Worm (Caenorhabditis elegans): Measurements from ENCODE around the gene M02B7.7.

The M02B7.7 gene

DNA sequence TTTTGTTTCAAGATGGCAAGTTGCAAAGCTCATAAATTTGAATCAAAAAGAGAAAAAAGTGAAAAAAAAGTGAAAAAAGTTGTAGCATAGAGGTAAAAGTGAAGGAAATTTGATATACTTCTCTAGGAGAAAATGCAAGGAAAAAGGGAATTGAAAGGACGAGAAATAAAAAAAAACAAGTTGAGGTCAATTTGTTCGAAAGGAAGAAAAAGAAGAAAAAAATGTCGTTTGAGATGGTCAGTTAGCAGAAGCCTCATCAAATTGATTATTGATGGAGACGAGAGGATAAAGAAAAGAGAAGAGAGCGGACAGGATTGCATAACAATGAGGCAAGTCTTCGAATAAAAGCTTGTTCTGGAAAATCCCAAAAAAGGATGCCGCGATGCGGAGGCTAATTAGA is 13.1 kb upstream of the M02B7.7 start:
- peak; percentile 47 for TF ChIP-seq aha-1 (tag)
- TF ChIP-seq dpl-1 (GFP tag; optimal IDR thresholded peaks at IDR 0.05): no peak
- TF ChIP-seq unc-62 (GFP tag; optimal IDR thresholded peaks at IDR 0.05 in 1 of 2): peak in 1 of 2 experiments; percentile 58
- no peak for TF ChIP-seq unc-62 (tag; optimal IDR thresholded peaks at IDR 0.05)
- no peak for TF ChIP-seq Y48G9A.11 (GFP tag; IDR thresholded peaks at IDR 0.05)
- TF ChIP-seq pha-4 (GFP tag; IDR thresholded peaks at IDR 0.05): no peak
- no peak for TF ChIP-seq pha-4 (tag; optimal IDR thresholded peaks at IDR 0.05)
- TF ChIP-seq ceh-82 (tag; optimal IDR thresholded peaks at IDR 0.05): no peak
- peak; percentile 81 for TF ChIP-seq fkh-10 (GFP tag; optimal IDR thresholded peaks at IDR 0.05)

- TF ChIP-seq nhr-28 (tag; optimal IDR thresholded peaks at IDR 0.05) (peak; percentile 61), ctbp-1 (GFP tag; IDR thresholded peaks at IDR 0.05) (no peak), nhr-77 (tag; optimal IDR thresholded peaks at IDR 0.05) (peak; percentile 7), dmd-6 (GFP tag; IDR thresholded peaks at IDR 0.05) (peak; percentile 70), dve-1 (tag; optimal IDR thresholded peaks at IDR 0.05; ENCODE audit: insufficient read depth) (peak; percentile 25), ztf-7 (tag; optimal IDR thresholded peaks at IDR 0.05) (no peak), nhr-237 (tag; optimal IDR thresholded peaks at IDR 0.05) (no peak), arid-1 (GFP tag; conservative IDR thresholded peaks at IDR 0.05) (no peak), Y48G9A.11 (GFP tag; IDR thresholded peaks at IDR 0.05) (no peak), ceh-20 (GFP tag; IDR thresholded peaks at IDR 0.05) (no peak), hlh-11 (tag; optimal IDR thresholded peaks at IDR 0.05) (peak; percentile 39), vab-7 (GFP tag; IDR thresholded peaks at IDR 0.05) (no peak), rbr-2 (tag; optimal IDR thresholded peaks at IDR 0.05) (no peak), php-3 (GFP tag; IDR thresholded peaks at IDR 0.05) (0 out of 2 replicates have a peak, but pooled peaks have one; percentile 19), cey-2 (tag; optimal IDR thresholded peaks at IDR 0.05; ENCODE audit: borderline replicate concordance, insufficient read depth) (no peak), snpc-4 (tag; optimal IDR thresholded peaks at IDR 0.05) (no peak), daf-16 (GFP tag; optimal IDR thresholded peaks at IDR 0.05) (no peak), daf-16 (tag; optimal IDR thresholded peaks at IDR 0.05) (peak; percentile 43), lim-7 (GFP tag; IDR thresholded peaks at IDR 0.05) (no peak), Y75B8A.6 (GFP tag; IDR thresholded peaks at IDR 0.05) (no peak), ama-1 (optimal IDR thresholded peaks at IDR 0.05) (no peak), nhr-102 (tag; optimal IDR thresholded peaks at IDR 0.05) (no peak), ceh-62 (tag; optimal IDR thresholded peaks at IDR 0.05) (no peak), mdl-1 (tag; optimal IDR thresholded peaks at IDR 0.05) (no peak), spr-3 (GFP tag; optimal IDR thresholded peaks at IDR 0.05) (no peak), pqm-1 (tag; optimal IDR thresholded peaks at IDR 0.05) (peak; percentile 92), aha-1 (tag) (peak; percentile 23), unc-62 (GFP tag; optimal IDR thresholded peaks at IDR 0.05 in 1 of 2) (peak in 1 of 2 experiments; percentile 17), unc-62 (tag; optimal IDR thresholded peaks at IDR 0.05) (no peak), nhr-48 (tag; optimal IDR thresholded peaks at IDR 0.05) (no peak), nhr-6 (tag; optimal IDR thresholded peaks at IDR 0.05) (no peak)
Observed at ce11 chrIV:3819278-3819777, 12.3 kb upstream of the M02B7.7 start, which contains the start of gene bris-1. TSS of gene bris-1 (minus strand) at chrIV:3819328.

DNA sequence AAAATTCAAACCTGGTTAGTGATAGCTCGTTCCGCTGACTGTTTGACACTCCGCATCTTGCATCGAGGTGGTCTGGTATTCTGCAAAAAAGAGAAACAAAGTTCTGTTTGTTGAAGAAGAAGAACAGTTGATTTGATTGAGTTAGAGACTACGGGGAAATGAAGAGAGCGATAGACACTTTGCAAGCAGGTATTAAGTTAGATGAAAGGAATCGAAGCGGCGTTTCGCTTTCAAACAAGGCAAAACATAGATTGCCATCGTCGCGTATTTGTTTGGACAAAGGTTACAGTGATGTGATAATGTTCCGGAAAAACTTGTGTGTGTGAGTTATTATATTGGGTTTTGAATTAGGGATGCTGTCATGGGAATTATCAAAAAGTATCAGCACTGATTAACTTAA is 10.3 kb upstream of the M02B7.7 start:
- TF ChIP-seq aha-1 (tag) (peak; percentile 8), nhr-28 (tag; optimal IDR thresholded peaks at IDR 0.05) (peak; percentile 5), mdl-1 (tag; optimal IDR thresholded peaks at IDR 0.05) (no peak), dmd-6 (GFP tag; IDR thresholded peaks at IDR 0.05) (0 out of 2 replicates have a peak, but pooled peaks have one; percentile 14), zfp-3 (GFP tag; conservative IDR thresholded peaks at IDR 0.05) (no peak), unc-62 (GFP tag; optimal IDR thresholded peaks at IDR 0.05 in 1 of 2) (peak in 1 of 2 experiments; percentile 86), unc-62 (tag; optimal IDR thresholded peaks at IDR 0.05) (no peak)

DNA sequence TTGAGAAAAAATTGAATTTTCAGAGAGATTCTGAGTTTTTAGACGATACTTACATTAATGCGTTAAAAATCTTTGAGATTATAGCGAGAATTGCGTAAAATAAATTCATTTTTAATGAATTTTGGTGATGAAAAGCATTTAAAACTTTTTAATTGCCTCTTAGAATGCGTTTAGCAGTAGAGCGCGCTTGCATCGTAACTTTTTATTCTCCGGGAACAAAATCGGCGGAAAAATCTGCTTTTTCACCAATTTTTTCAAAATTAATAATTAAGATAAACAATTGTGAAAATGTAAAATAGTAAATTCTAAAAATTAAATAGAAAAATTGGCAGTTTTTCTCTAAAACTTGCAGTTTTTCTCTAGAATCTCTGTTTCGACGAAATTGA is 8.3 kb upstream of the M02B7.7 start:
- TF ChIP-seq unc-130 (GFP tag; optimal IDR thresholded peaks at IDR 0.05) (peak; percentile 9), snpc-4 (tag; optimal IDR thresholded peaks at IDR 0.05) (no peak), set-16 (GFP tag; IDR thresholded peaks at IDR 0.05) (0 out of 2 replicates have a peak, but pooled peaks have one; percentile 0), madf-5 (GFP tag; IDR thresholded peaks at IDR 0.05) (no peak), unc-62 (GFP tag; optimal IDR thresholded peaks at IDR 0.05 in 1 of 2) (peak in 1 of 2 experiments; percentile 39), unc-62 (tag; optimal IDR thresholded peaks at IDR 0.05) (no peak), lin-38 (GFP tag; IDR thresholded peaks at IDR 0.05) (peak; percentile 81), R02D3.7 (tag; optimal IDR thresholded peaks at IDR 0.05) (no peak), nhr-6 (tag; optimal IDR thresholded peaks at IDR 0.05) (no peak)

All from whole organism, L4 larva.